Fruit fly (Drosophila melanogaster) whole organism, embryonic: ENCODE results near the gene CG32036.
A peak's percentile ranks its signal among the peaks of the same experiment; 100 is the strongest.

ENCODE experiments used
- Awh ChIP-seq: fragments of 200-800 bp; sonication (Bioruptor generic); IDR thresholded peaks from 2 replicates; pipeline ENCODE4, ENCODE4 v1.3.6; 2022; ENCODE audit warnings: missing biosample characterization, missing genetic modification characterization
- B-H2 ChIP-seq: fragments of 200-800 bp; sonication (Bioruptor generic); optimal IDR thresholded peaks from 2 replicates; lab custom pipeline; 2018; ENCODE audit warnings: missing biosample characterization, mild to moderate bottlenecking, missing genetic modification characterization
- BtbVII ChIP-seq: fragments of 200-800 bp; sonication (Bioruptor generic); optimal IDR thresholded peaks from 3 replicates; lab custom pipeline; 2017; ENCODE audit warnings: missing biosample characterization, mild to moderate bottlenecking, missing genetic modification characterization
- CG10462 ChIP-seq: fragments of 200-800 bp; sonication (Bioruptor generic); optimal IDR thresholded peaks from 2 replicates; lab custom pipeline; 2016; ENCODE audit warnings: missing biosample characterization, missing genetic modification characterization
- CG10959 ChIP-seq: fragments of 200-800 bp; sonication (Bioruptor generic); IDR thresholded peaks from 2 replicates; pipeline ENCODE4 v1.3.6; 2022; ENCODE audit warnings: missing biosample characterization, missing genetic modification characterization
- CG10979 ChIP-seq: fragments of 200-800 bp; sonication (Bioruptor generic); optimal IDR thresholded peaks from 2 replicates; lab custom pipeline; 2018; ENCODE audit warnings: missing biosample characterization, mild to moderate bottlenecking, missing genetic modification characterization, moderate library complexity
- CG11085 ChIP-seq: fragments of 200-800 bp; sonication (Bioruptor generic); IDR thresholded peaks from 2 replicates; pipeline ENCODE4 v1.3.6; 2022; ENCODE audit warnings: missing biosample characterization, missing genetic modification characterization
- CG11247 ChIP-seq: fragments of 200-800 bp; sonication (Bioruptor generic); IDR thresholded peaks from 2 replicates; pipeline ENCODE4 v1.3.6; 2022; ENCODE audit warnings: missing biosample characterization, missing genetic modification characterization
- CG11398 ChIP-seq: fragments of 200-800 bp; sonication (Bioruptor generic); optimal IDR thresholded peaks from 2 replicates; lab custom pipeline; 2016; ENCODE audit warnings: missing biosample characterization, missing genetic modification characterization
- CG11696 ChIP-seq: fragments of 200-800 bp; sonication (Bioruptor generic); IDR thresholded peaks from 2 replicates; pipeline ENCODE4 v1.3.6; 2022; ENCODE audit warnings: missing biosample characterization, missing genetic modification characterization
- CG14667 ChIP-seq: fragments of 200-800 bp; sonication (Bioruptor generic); IDR thresholded peaks from 2 replicates; pipeline ENCODE4 v1.3.6; 2022; ENCODE audit warnings: missing biosample characterization, missing genetic modification characterization
- CG15011 ChIP-seq: fragments of 200-800 bp; sonication (Bioruptor generic); optimal IDR thresholded peaks from 3 replicates; lab custom pipeline; 2018; ENCODE audit warnings: missing biosample characterization, mild to moderate bottlenecking, missing genetic modification characterization
- CG15601 ChIP-seq: fragments of 200-800 bp; sonication (Bioruptor generic); optimal IDR thresholded peaks from 3 replicates; lab custom pipeline; 2019; ENCODE audit warnings: missing biosample characterization, mild to moderate bottlenecking, missing genetic modification characterization, moderate library complexity
- CG16863 ChIP-seq: fragments of 200-800 bp; sonication (Bioruptor generic); optimal IDR thresholded peaks from 3 replicates; lab custom pipeline; 2016; ENCODE audit warnings: missing biosample characterization, missing genetic modification characterization
- CG17186 ChIP-seq: fragments of 200-800 bp; sonication (Bioruptor generic); optimal IDR thresholded peaks from 3 replicates; lab custom pipeline; 2017; ENCODE audit warnings: missing biosample characterization, missing genetic modification reagents, missing genetic modification characterization
- CG17912 ChIP-seq: fragments of 200-800 bp; sonication (Bioruptor generic); optimal IDR thresholded peaks from 2 replicates; lab custom pipeline; 2018; ENCODE audit warnings: missing biosample characterization, mild to moderate bottlenecking, missing genetic modification characterization
- CG1832 ChIP-seq: fragments of 200-800 bp; sonication (Bioruptor generic); optimal IDR thresholded peaks from 2 replicates; lab custom pipeline; 2017; ENCODE audit warnings: missing biosample characterization, mild to moderate bottlenecking, missing genetic modification characterization, inconsistent platforms
- CG2889 ChIP-seq: fragments of 200-800 bp; sonication (Bioruptor generic); IDR thresholded peaks from 3 replicates; pipeline ENCODE4 v1.3.6; 2022; ENCODE audit warnings: missing biosample characterization, missing genetic modification characterization
- CG32767 ChIP-seq: fragments of 200-800 bp; sonication (Bioruptor generic); IDR thresholded peaks from 2 replicates; pipeline ENCODE4 v1.3.6; 2022; ENCODE audit warnings: missing biosample characterization, missing genetic modification characterization
- CG33213 ChIP-seq: fragments of 200-800 bp; sonication (Bioruptor generic); optimal IDR thresholded peaks from 3 replicates; lab custom pipeline; 2016; ENCODE audit warnings: missing biosample characterization, missing genetic modification characterization
- CG3407 ChIP-seq: fragments of 200-800 bp; sonication (Bioruptor generic); optimal IDR thresholded peaks from 2 replicates; lab custom pipeline; 2018; ENCODE audit warnings: missing biosample characterization, mild to moderate bottlenecking, missing genetic modification characterization
- CG4707 ChIP-seq: fragments of 200-800 bp; sonication (Bioruptor generic); optimal IDR thresholded peaks from 2 replicates; lab custom pipeline; 2018; ENCODE audit warnings: missing biosample characterization, mild to moderate bottlenecking, missing genetic modification characterization, moderate library complexity
- CG6175 ChIP-seq: fragments of 200-800 bp; sonication (Bioruptor generic); IDR thresholded peaks from 3 replicates; pipeline ENCODE4 v1.3.6; 2022; ENCODE audit warnings: missing biosample characterization, missing genetic modification characterization
- CG7963 ChIP-seq: fragments of 200-800 bp; sonication (Bioruptor generic); IDR thresholded peaks from 3 replicates; pipeline ENCODE4 v1.3.6; 2022; ENCODE audit warnings: missing biosample characterization, missing genetic modification characterization; ENCODE audit not compliant: partially characterized antibody
- CG8924 ChIP-seq: fragments of 200-800 bp; optimal IDR thresholded peaks from 3 replicates; lab custom pipeline; 2019; ENCODE audit warnings: missing biosample characterization, mild to moderate bottlenecking, missing genetic modification characterization, moderate library complexity
- D19A ChIP-seq: fragments of 200-800 bp; optimal IDR thresholded peaks from 3 replicates; lab custom pipeline; 2019; ENCODE audit warnings: missing biosample characterization, mild to moderate bottlenecking, missing genetic modification characterization, moderate library complexity
- Gug ChIP-seq: fragments of 200-800 bp; sonication (Bioruptor generic); IDR thresholded peaks from 4 replicates; pipeline ENCODE4 v1.3.6; 2022; ENCODE audit warnings: missing biosample characterization, missing genetic modification characterization
- H2.0 ChIP-seq: fragments of 200-800 bp; sonication (Bioruptor generic); IDR thresholded peaks from 2 replicates; pipeline ENCODE4 v1.3.6; 2022; ENCODE audit warnings: missing biosample characterization, missing genetic modification characterization
- HmgZ ChIP-seq: fragments of 200-800 bp; sonication (Bioruptor generic); optimal IDR thresholded peaks from 2 replicates; lab custom pipeline; 2018; ENCODE audit warnings: missing biosample characterization, mild to moderate bottlenecking, missing genetic modification characterization
- Hr3 ChIP-seq: fragments of 200-800 bp; sonication (Bioruptor generic); optimal IDR thresholded peaks from 3 replicates; lab custom pipeline; 2016; ENCODE audit warnings: missing biosample characterization, missing genetic modification characterization
- Hr51 ChIP-seq, 2 experiments: fragments of 200-800 bp; sonication (Bioruptor generic); optimal IDR thresholded peaks; 2 replicates in 1 of 2; 3 replicates in 1 of 2; lab custom pipeline; 2016 to 2018; ENCODE audit warnings: missing biosample characterization in 2 of 2, missing genetic modification characterization in 2 of 2, mild to moderate bottlenecking in 1 of 2, moderate library complexity in 1 of 2
- Hsf ChIP-seq: fragments of 200-800 bp; sonication (Bioruptor generic); optimal IDR thresholded peaks from 3 replicates; lab custom pipeline; 2016; ENCODE audit warnings: missing biosample characterization, missing genetic modification characterization
- Meics ChIP-seq: fragments of 200-800 bp; sonication (Bioruptor generic); optimal IDR thresholded peaks from 2 replicates; lab custom pipeline; 2017; ENCODE audit warnings: missing biosample characterization, mild to moderate bottlenecking, missing genetic modification characterization
- PHDP ChIP-seq: fragments of 200-800 bp; sonication (Bioruptor generic); optimal IDR thresholded peaks from 3 replicates; lab custom pipeline; 2018; ENCODE audit warnings: missing biosample characterization, mild to moderate bottlenecking, missing genetic modification characterization, moderate library complexity
- Poxn ChIP-seq: fragments of 200-800 bp; sonication (Bioruptor generic); IDR thresholded peaks from 2 replicates; pipeline ENCODE4 v1.3.6; 2022; ENCODE audit warnings: missing biosample characterization, missing genetic modification characterization
- Sry-β ChIP-seq: fragments of 200-800 bp; sonication (Bioruptor generic); optimal IDR thresholded peaks from 2 replicates; lab custom pipeline; 2018; ENCODE audit warnings: missing biosample characterization, mild to moderate bottlenecking, missing genetic modification characterization, moderate library complexity
- bab2 ChIP-seq: fragments of 200-800 bp; sonication (Bioruptor generic); optimal IDR thresholded peaks from 2 replicates; lab custom pipeline; 2016; ENCODE audit warnings: missing biosample characterization, missing genetic modification characterization
- crc ChIP-seq: fragments of 200-800 bp; sonication (Bioruptor generic); optimal IDR thresholded peaks from 2 replicates; lab custom pipeline; 2016; ENCODE audit warnings: missing biosample characterization, missing genetic modification characterization
- crp ChIP-seq, 2 experiments: fragments of 200-800 bp; sonication (Bioruptor generic); optimal IDR thresholded peaks; 2 replicates in 1 of 2; 3 replicates in 1 of 2; lab custom pipeline; 2017; ENCODE audit warnings: missing biosample characterization in 2 of 2, missing genetic modification characterization in 2 of 2, mild to moderate bottlenecking in 1 of 2, moderate library complexity in 1 of 2
- disco-r ChIP-seq: fragments of 200-800 bp; sonication (Bioruptor generic); optimal IDR thresholded peaks from 2 replicates; lab custom pipeline; 2016; ENCODE audit warnings: missing biosample characterization, missing genetic modification characterization
- dm ChIP-seq: fragments of 200-800 bp; sonication (Bioruptor generic); optimal IDR thresholded peaks from 3 replicates; lab custom pipeline; 2016; ENCODE audit warnings: missing biosample characterization, missing genetic modification characterization
- ems ChIP-seq: fragments of 200-800 bp; sonication (Bioruptor generic); optimal IDR thresholded peaks from 3 replicates; lab custom pipeline; 2016; ENCODE audit warnings: missing biosample characterization, missing genetic modification characterization
- fru ChIP-seq: fragments of >200 bp; optimal IDR thresholded peaks from 2 replicates; lab custom pipeline; 2017
- gsb-n ChIP-seq: fragments of 200-800 bp; sonication (Bioruptor generic); optimal IDR thresholded peaks from 3 replicates; lab custom pipeline; 2018; ENCODE audit warnings: missing biosample characterization, mild to moderate bottlenecking, missing genetic modification characterization
- gt ChIP-seq: fragments of 200-800 bp; sonication (Bioruptor generic); IDR thresholded peaks from 2 replicates; pipeline ENCODE4 v1.3.6; 2022; ENCODE audit warnings: missing biosample characterization, missing genetic modification characterization
- inv ChIP-seq: fragments of 200-800 bp; sonication (Bioruptor generic); IDR thresholded peaks from 2 replicates; pipeline ENCODE4 v1.3.6; 2022; ENCODE audit warnings: missing biosample characterization, missing genetic modification characterization; ENCODE audit not compliant: partially characterized antibody
- lola ChIP-seq, 3 experiments: fragments of >200 bp in 2 of 3; fragments of 200-800 bp in 1 of 3; sonication (Bioruptor generic) in 1 of 3; optimal IDR thresholded peaks; 2 replicates each; lab custom pipeline; 2017 to 2019; ENCODE audit warnings: missing biosample characterization in 3 of 3, missing genetic modification characterization in 3 of 3, mild to moderate bottlenecking in 1 of 3, moderate library complexity in 1 of 3
- sens ChIP-seq: fragments of 200-800 bp; sonication (Bioruptor generic); peaks from one replicate; lab custom pipeline; 2016; ENCODE audit warnings: missing biosample characterization, missing genetic modification characterization
- sqz ChIP-seq: fragments of 200-800 bp; sonication (Bioruptor generic); optimal IDR thresholded peaks from 3 replicates; lab custom pipeline; 2018; ENCODE audit warnings: missing biosample characterization, mild to moderate bottlenecking, missing genetic modification characterization
- tna ChIP-seq: fragments of 200-800 bp; sonication (Bioruptor generic); IDR thresholded peaks from 2 replicates; pipeline ENCODE4 v1.3.6; 2022; ENCODE audit warnings: missing biosample characterization, missing genetic modification characterization; ENCODE audit not compliant: partially characterized antibody

Gene CG32036

dm6 chr3L:9505007-9505712 lies 16.1 kb upstream of the CG32036 start, which contains the start of gene path (continued):
- no peak for TF ChIP-seq CG1832 (GFP tag; lab: Kevin White, UChicago)
- TF ChIP-seq sqz (GFP tag; lab: Kevin White, UChicago), result no peak
- TF ChIP-seq crp (GFP tag; optimal IDR thresholded peaks at IDR 0.05; lab: Kevin White, UChicago), result no peak
- no peak for TF ChIP-seq Poxn (GFP tag; lab: Robert Waterston, UW)
- peak; percentile 57 for TF ChIP-seq dm (GFP tag; lab: Kevin White, UChicago)
- TF ChIP-seq disco-r (GFP tag; lab: Kevin White, UChicago), result no peak
- no peak for TF ChIP-seq CG10462 (GFP tag; lab: Kevin White, UChicago)
- TF ChIP-seq HmgZ (tag; lab: Kevin White, UChicago), result peak; percentile 22
- peak; percentile 59 for TF ChIP-seq CG8924 (tag; lab: Kevin White, UChicago)
- no peak for TF ChIP-seq CG11247 (GFP tag; lab: Robert Waterston, UW)
- TF ChIP-seq CG6175 (GFP tag; lab: Robert Waterston, UW), result no peak
- no peak for TF ChIP-seq CG11398 (GFP tag; lab: Kevin White, UChicago)
- TF ChIP-seq CG15011 (GFP tag; lab: Kevin White, UChicago), result no peak
- no peak for TF ChIP-seq Hsf
- peak; percentile 66 for TF ChIP-seq CG10979 (tag; lab: Kevin White, UChicago)
- TF ChIP-seq Hr51 (GFP tag; optimal IDR thresholded peaks at IDR 0.05; lab: Kevin White, UChicago), result peak in 1 of 2 experiments; percentile 55
- TF ChIP-seq bab2 (GFP tag; lab: Kevin White, UChicago), result no peak
- TF ChIP-seq fru (lab: Kevin White, UChicago), result no peak
- TF ChIP-seq BtbVII (GFP tag; lab: Kevin White, UChicago), result peak; percentile 39
- peak in 1 of 3 experiments; percentile 39 for TF ChIP-seq lola (GFP tag; optimal IDR thresholded peaks at IDR 0.05; lab: Kevin White, UChicago)
- TF ChIP-seq ems (GFP tag; lab: Kevin White, UChicago), result no peak
- TF ChIP-seq CG16863 (GFP tag; lab: Kevin White, UChicago), result no peak
- TF ChIP-seq CG4707 (GFP tag; lab: Kevin White, UChicago), result no peak
- TF ChIP-seq D19A (tag; lab: Kevin White, UChicago), result peak; percentile 58
- no peak for TF ChIP-seq CG3407
- TF ChIP-seq Sry-β (GFP tag; lab: Kevin White, UChicago), result peak; percentile 94
- TF ChIP-seq CG10959 (GFP tag; lab: Robert Waterston, UW), result no peak
- TF ChIP-seq H2.0 (GFP tag; lab: Robert Waterston, UW), result no peak
- TF ChIP-seq tna (GFP tag; lab: Robert Waterston, UW), result peak; percentile 8; the same call in 1 of the 2 replicates
- peak; percentile 45; the same call in 1 of the 2 replicates for TF ChIP-seq CG11696 (GFP tag; lab: Robert Waterston, UW)
- no peak for TF ChIP-seq CG14667 (GFP tag; lab: Robert Waterston, UW)
- no peak for TF ChIP-seq CG33213 (GFP tag; lab: Kevin White, UChicago)
- TF ChIP-seq CG32767 (GFP tag; lab: Robert Waterston, UW), result no peak
- peak; percentile 49 for TF ChIP-seq CG17912 (GFP tag; lab: Kevin White, UChicago)
- TF ChIP-seq CG2889 (GFP tag; lab: Robert Waterston, UW), result no peak
- peak; percentile 54 for TF ChIP-seq sens (GFP tag; lab: Kevin White, UChicago)
- TF ChIP-seq crc (GFP tag; lab: Kevin White, UChicago), result no peak
- TF ChIP-seq inv (GFP tag; lab: Robert Waterston, UW), result no peak
- no peak for TF ChIP-seq gt (GFP tag; lab: Robert Waterston, UW)
- peak; percentile 10; the same call in 1 of the 2 replicates for TF ChIP-seq Awh
- TF ChIP-seq CG15601 (tag; lab: Kevin White, UChicago), result peak; percentile 28
- peak; percentile 66 for TF ChIP-seq Meics (GFP tag; lab: Kevin White, UChicago)
- TF ChIP-seq Hr3 (GFP tag; lab: Kevin White, UChicago), result no peak
- TF ChIP-seq CG11085 (GFP tag; lab: Robert Waterston, UW), result 0 out of 2 replicates have a peak, but pooled peaks have one; percentile 18
- no peak for TF ChIP-seq gsb-n (tag; lab: Kevin White, UChicago)
- TF ChIP-seq CG7963 (GFP tag; lab: Robert Waterston, UW), result no peak
- TF ChIP-seq B-H2 (GFP tag; lab: Kevin White, UChicago), result peak; percentile 43
- TF ChIP-seq PHDP, result peak; percentile 26
- no peak for TF ChIP-seq CG17186 (GFP tag; lab: Kevin White, UChicago)
- TF ChIP-seq Gug (GFP tag; lab: Robert Waterston, UW), result 0 out of 4 replicates have a peak, but pooled peaks have one; percentile 12
